Worm (Caenorhabditis elegans) whole organism, young adult: Measurements from ENCODE around the gene tig-3.

Experiments used
- B0336.3 ChIP-seq: fragments of 200-800 bp; sonication (Bioruptor generic); IDR thresholded peaks from 2 replicates; pipeline ENCODE4 v1.3.6; 2022; ENCODE audit warnings: missing genetic modification characterization, missing compliant biosample characterization
- D2030.7 ChIP-seq: fragments of 200-800 bp; sonication (Bioruptor generic); IDR thresholded peaks from 2 replicates; pipeline ENCODE4 v1.3.6; 2022; ENCODE audit warnings: missing genetic modification reagents, missing genetic modification characterization, missing compliant biosample characterization
- F10E7.11 ChIP-seq: sonication (generic microtip); optimal IDR thresholded peaks from 2 replicates; lab custom pipeline; 2017; ENCODE audit warnings: mild to moderate bottlenecking, missing genetic modification characterization, moderate library complexity, missing compliant biosample characterization
- F37B4.10 ChIP-seq: fragments of 200-800 bp; sonication (Bioruptor generic); IDR thresholded peaks from 2 replicates; pipeline ENCODE4 v1.3.6; 2022; ENCODE audit warnings: missing genetic modification characterization, missing compliant biosample characterization
- F39B2.1 ChIP-seq: fragments of 200-800 bp; sonication (Bioruptor generic); IDR thresholded peaks from 2 replicates; pipeline ENCODE4 v1.3.6; 2022; ENCODE audit warnings: missing genetic modification reagents, missing genetic modification characterization, missing compliant biosample characterization
- T26A5.8 ChIP-seq: sonication (generic microtip); optimal IDR thresholded peaks from 2 replicates; lab custom pipeline; 2016; ENCODE audit warnings: missing genetic modification characterization, missing compliant biosample characterization
- Y56A3A.18 ChIP-seq: fragments of 200-800 bp; sonication (Bioruptor generic); IDR thresholded peaks from 2 replicates; pipeline ENCODE4 v1.3.6; 2022; ENCODE audit warnings: missing genetic modification reagents, missing genetic modification characterization, missing compliant biosample characterization
- Y67H2A.10 ChIP-seq: fragments of 200-800 bp; sonication (Bioruptor generic); conservative IDR thresholded peaks from 2 replicates; pipeline ENCODE4 v1.3.6; 2022; ENCODE audit warnings: missing genetic modification reagents, missing genetic modification characterization, missing compliant biosample characterization
- aptf-2 ChIP-seq: fragments of 200-800 bp; sonication (Bioruptor generic); conservative IDR thresholded peaks from 2 replicates; pipeline ENCODE4 v1.3.6; 2022; ENCODE audit warnings: missing genetic modification reagents, missing genetic modification characterization, missing compliant biosample characterization
- atf-7 ChIP-seq: sonication (generic microtip); optimal IDR thresholded peaks from 2 replicates; lab custom pipeline; 2017; ENCODE audit warnings: mild to moderate bottlenecking, missing genetic modification characterization, missing compliant biosample characterization
- cebp-2 ChIP-seq: fragments of 200-800 bp; sonication (Bioruptor generic); IDR thresholded peaks from 2 replicates; pipeline ENCODE4 v1.3.6; 2022; ENCODE audit warnings: missing genetic modification characterization, missing compliant biosample characterization
- ceh-79 ChIP-seq: sonication (generic microtip); optimal IDR thresholded peaks from 2 replicates; lab custom pipeline; 2017; ENCODE audit warnings: mild to moderate bottlenecking, missing genetic modification characterization, missing compliant biosample characterization
- ceh-91 ChIP-seq: fragments of 200-800 bp; sonication (Bioruptor generic); IDR thresholded peaks from 2 replicates; pipeline ENCODE4 v1.3.6; 2022; ENCODE audit warnings: missing genetic modification reagents, missing genetic modification characterization, missing compliant biosample characterization
- dpff-1 ChIP-seq: sonication (generic microtip); optimal IDR thresholded peaks from 2 replicates; lab custom pipeline; 2017; ENCODE audit warnings: mild to moderate bottlenecking, missing genetic modification characterization, missing compliant biosample characterization
- dpl-1 ChIP-seq: fragments of 150-350 bp; optimal IDR thresholded peaks from 2 replicates; lab custom pipeline; 2014; ENCODE audit warnings: missing biosample characterization, missing genetic modification reagents, missing genetic modification characterization
- egrh-3 ChIP-seq: fragments of 200-800 bp; sonication (Bioruptor generic); IDR thresholded peaks from 2 replicates; pipeline ENCODE4 v1.3.6; 2022; ENCODE audit warnings: missing genetic modification reagents, missing genetic modification characterization, missing compliant biosample characterization
- ekl-4 ChIP-seq: fragments of 200-800 bp; sonication (Bioruptor generic); IDR thresholded peaks from 2 replicates; pipeline ENCODE4 v1.3.6; 2022; ENCODE audit warnings: missing genetic modification reagents, missing genetic modification characterization, missing compliant biosample characterization
- fkh-3 ChIP-seq: sonication (generic microtip); optimal IDR thresholded peaks from 2 replicates; lab custom pipeline; 2016; ENCODE audit warnings: mild to moderate bottlenecking, missing genetic modification characterization, missing compliant biosample characterization
- hmg-1.2 ChIP-seq: fragments of 200-800 bp; sonication (Bioruptor generic); IDR thresholded peaks from 2 replicates; pipeline ENCODE4 v1.3.6; 2022; ENCODE audit warnings: missing genetic modification reagents, missing genetic modification characterization, missing compliant biosample characterization
- hrde-1 ChIP-seq: sonication (generic microtip); optimal IDR thresholded peaks from 2 replicates; lab custom pipeline; 2016; ENCODE audit warnings: missing genetic modification characterization, mild to moderate bottlenecking, missing compliant biosample characterization, moderate library complexity, missing genotype, missing genetic modification reagents, borderline replicate concordance
- let-607 ChIP-seq, 2 experiments: fragments of 200-800 bp in 1 of 2; sonication (Bioruptor generic) in 1 of 2; sonication (generic microtip) in 1 of 2; optimal IDR thresholded peaks; 2 replicates each; lab custom pipeline; 2016 to 2018; ENCODE audit warnings: mild to moderate bottlenecking in 2 of 2, missing compliant biosample characterization in 2 of 2, missing genetic modification characterization in 2 of 2, moderate library complexity in 2 of 2, missing genotype in 1 of 2
- lin-40 ChIP-seq: sonication (generic microtip); optimal IDR thresholded peaks from 2 replicates; lab custom pipeline; 2016; ENCODE audit warnings: missing genetic modification characterization, mild to moderate bottlenecking, missing compliant biosample characterization, missing genotype, missing genetic modification reagents
- lin-54 ChIP-seq: fragments of 200-800 bp; sonication (Bioruptor generic); optimal IDR thresholded peaks from 2 replicates; lab custom pipeline; 2018; ENCODE audit warnings: mild to moderate bottlenecking, missing genetic modification characterization, missing compliant biosample characterization
- madf-10 ChIP-seq: sonication (generic microtip); optimal IDR thresholded peaks from 2 replicates; lab custom pipeline; 2016; ENCODE audit warnings: mild to moderate bottlenecking, missing genetic modification characterization, missing compliant biosample characterization
- madf-6 ChIP-seq: fragments of 200-800 bp; sonication (Bioruptor generic); IDR thresholded peaks from 2 replicates; pipeline ENCODE4 v1.3.6; 2022; ENCODE audit warnings: missing genetic modification reagents, missing genetic modification characterization, missing compliant biosample characterization
- mcd-1 ChIP-seq: fragments of 200-800 bp; sonication (Bioruptor generic); IDR thresholded peaks from 2 replicates; pipeline ENCODE4 v1.3.6; 2022; ENCODE audit warnings: missing genetic modification reagents, missing genetic modification characterization, missing compliant biosample characterization
- mes-4 ChIP-seq: sonication (generic microtip); optimal IDR thresholded peaks from 2 replicates; lab custom pipeline; 2016; ENCODE audit warnings: missing genotype, missing genetic modification characterization, missing compliant biosample characterization
- nfya-1 ChIP-seq: sonication (generic microtip); optimal IDR thresholded peaks from 2 replicates; lab custom pipeline; 2017; ENCODE audit warnings: antibody characterized with exemption, missing compliant biosample characterization, missing genetic modification characterization, borderline replicate concordance; ENCODE audit not compliant: insufficient read depth
- nfya-2 ChIP-seq: fragments of 200-800 bp; sonication (Bioruptor generic); IDR thresholded peaks from 2 replicates; pipeline ENCODE4 v1.3.6; 2022; ENCODE audit warnings: missing genetic modification reagents, missing genetic modification characterization, missing compliant biosample characterization
- nfyb-1 ChIP-seq: fragments of 200-800 bp; sonication (Bioruptor generic); IDR thresholded peaks from 2 replicates; pipeline ENCODE4 v1.3.6; 2022; ENCODE audit warnings: missing genetic modification reagents, missing genetic modification characterization, missing compliant biosample characterization
- nhr-179 ChIP-seq: sonication (generic microtip); optimal IDR thresholded peaks from 2 replicates; lab custom pipeline; 2016; ENCODE audit warnings: mild to moderate bottlenecking, missing genetic modification characterization, missing compliant biosample characterization
- nhr-80 ChIP-seq: sonication (generic microtip); optimal IDR thresholded peaks from 2 replicates; lab custom pipeline; 2016; ENCODE audit warnings: missing genetic modification characterization, missing compliant biosample characterization
- pbrm-1 ChIP-seq: fragments of 200-800 bp; sonication (Bioruptor generic); IDR thresholded peaks from 2 replicates; pipeline ENCODE4 v1.3.6; 2022; ENCODE audit warnings: missing genetic modification reagents, missing genetic modification characterization, missing compliant biosample characterization
- snpc-1.1 ChIP-seq: sonication (generic microtip); optimal IDR thresholded peaks from 2 replicates; lab custom pipeline; 2017; ENCODE audit warnings: missing genetic modification characterization, mild to moderate bottlenecking, missing compliant biosample characterization, antibody characterized with exemption, moderate library complexity, missing genotype, missing genetic modification reagents; ENCODE audit not compliant: insufficient read depth
- snpc-3.4 ChIP-seq: sonication (generic microtip); optimal IDR thresholded peaks from 2 replicates; lab custom pipeline; 2017; ENCODE audit warnings: missing genetic modification characterization, mild to moderate bottlenecking, missing compliant biosample characterization, antibody characterized with exemption, moderate library complexity, missing genotype, missing genetic modification reagents
- zfh-2 ChIP-seq: fragments of 200-800 bp; sonication (Bioruptor generic); conservative IDR thresholded peaks from 2 replicates; pipeline ENCODE4 v1.3.6; 2022; ENCODE audit warnings: missing genetic modification reagents, missing genetic modification characterization, missing compliant biosample characterization
- ztf-18 ChIP-seq: sonication (generic microtip); optimal IDR thresholded peaks from 2 replicates; lab custom pipeline; 2016; ENCODE audit warnings: missing genotype, mild to moderate bottlenecking, missing genetic modification characterization, missing compliant biosample characterization
- ztf-26 ChIP-seq: sonication (generic microtip); optimal IDR thresholded peaks from 2 replicates; lab custom pipeline; 2017; ENCODE audit warnings: missing genetic modification characterization, missing compliant biosample characterization

tig-3 gene

DNA sequence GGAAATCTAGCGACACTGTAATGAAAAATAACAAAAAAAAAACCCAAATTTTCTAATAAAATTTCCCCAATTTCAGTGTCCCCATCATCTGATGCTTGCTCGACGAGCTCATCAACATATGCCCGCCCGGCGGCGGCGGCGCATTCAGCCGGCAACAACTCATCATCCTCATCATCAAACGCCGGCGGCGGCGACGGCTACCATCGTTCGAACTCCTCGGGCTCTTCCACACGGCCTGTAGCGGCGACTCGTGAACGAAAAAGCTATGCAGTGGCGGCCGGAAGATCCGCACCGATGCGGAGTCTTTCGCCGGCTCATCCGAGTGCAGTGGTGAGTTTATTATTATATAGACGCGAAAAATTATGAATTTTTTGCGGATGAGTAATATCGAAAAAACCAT lies 31.5 kb downstream of the tig-3 start:
- TF ChIP-seq zfh-2 (GFP tag; lab: Robert Waterston, UW) (peak; percentile 90), Y67H2A.10 (GFP tag; lab: Robert Waterston, UW) (no peak), T26A5.8 (tag; lab: Kevin White, UChicago) (no peak), F10E7.11 (tag; lab: Kevin White, UChicago) (no peak), pbrm-1 (GFP tag; lab: Robert Waterston, UW) (no peak), hrde-1 (tag; lab: Kevin White, UChicago) (no peak), egrh-3 (GFP tag; lab: Robert Waterston, UW) (peak; percentile 53; the same call in 1 of the 2 replicates), dpff-1 (no peak), B0336.3 (GFP tag; lab: Robert Waterston, UW) (no peak), F39B2.1 (GFP tag; lab: Robert Waterston, UW) (no peak)

DNA sequence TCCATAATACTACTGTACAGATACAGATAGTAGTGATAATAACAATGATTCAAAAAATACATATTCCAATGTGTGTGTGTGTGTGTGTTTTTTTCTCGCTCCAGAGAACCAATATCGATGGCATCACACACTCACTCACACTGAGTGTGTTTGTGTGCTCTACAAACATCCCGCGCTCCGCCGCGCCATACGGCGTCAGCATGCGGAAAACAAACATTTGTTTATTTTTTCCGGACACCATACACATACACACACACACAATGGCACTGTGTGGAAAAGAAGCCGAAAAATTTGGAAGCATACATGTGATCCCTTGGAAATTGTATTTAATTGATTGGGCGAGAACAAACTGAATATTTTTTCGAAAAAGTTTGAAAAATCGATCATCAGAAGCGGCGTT lies 32.6 kb downstream of the tig-3 start:
- TF ChIP-seq atf-7 (tag; lab: Kevin White, UChicago) (no peak), nfya-2 (GFP tag; lab: Robert Waterston, UW) (0 out of 2 replicates have a peak, but pooled peaks have one; percentile 60), aptf-2 (GFP tag; lab: Robert Waterston, UW) (0 out of 2 replicates have a peak, but pooled peaks have one; percentile 5), pbrm-1 (GFP tag; lab: Robert Waterston, UW) (no peak)

DNA sequence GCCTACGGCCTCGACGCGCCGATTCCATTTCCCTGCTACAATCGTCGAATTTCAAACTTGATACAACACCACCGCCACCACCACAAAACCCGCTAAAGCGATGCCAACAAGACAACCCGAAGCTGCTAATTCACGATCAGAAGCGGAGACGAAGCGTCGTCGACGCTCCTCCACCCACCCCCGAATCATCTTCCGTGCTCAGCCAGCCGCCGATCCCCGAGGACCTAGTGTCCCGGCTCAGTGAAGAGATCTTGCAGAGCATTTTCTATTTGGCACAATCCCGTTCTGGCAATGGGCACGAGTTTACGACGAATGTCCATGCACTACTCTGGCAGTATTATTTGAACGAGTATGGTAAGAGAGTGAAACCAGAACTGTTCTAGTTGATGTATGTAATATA lies 33.0 kb downstream of the tig-3 start:
- TF ChIP-seq let-607 (tag; optimal IDR thresholded peaks at IDR 0.05; lab: Kevin White, UChicago) (no peak), zfh-2 (GFP tag; lab: Robert Waterston, UW) (peak; percentile 69), cebp-2 (0 out of 2 replicates have a peak, but pooled peaks have one; percentile 13), madf-10 (tag; lab: Kevin White, UChicago) (no peak), ekl-4 (no peak), mes-4 (tag; lab: Kevin White, UChicago) (no peak), egrh-3 (GFP tag; lab: Robert Waterston, UW) (peak; percentile 25; the same call in 1 of the 2 replicates), nfya-1 (tag; lab: Kevin White, UChicago) (no peak), F37B4.10 (GFP tag; lab: Robert Waterston, UW) (no peak), ceh-91 (GFP tag; lab: Robert Waterston, UW) (no peak)

DNA sequence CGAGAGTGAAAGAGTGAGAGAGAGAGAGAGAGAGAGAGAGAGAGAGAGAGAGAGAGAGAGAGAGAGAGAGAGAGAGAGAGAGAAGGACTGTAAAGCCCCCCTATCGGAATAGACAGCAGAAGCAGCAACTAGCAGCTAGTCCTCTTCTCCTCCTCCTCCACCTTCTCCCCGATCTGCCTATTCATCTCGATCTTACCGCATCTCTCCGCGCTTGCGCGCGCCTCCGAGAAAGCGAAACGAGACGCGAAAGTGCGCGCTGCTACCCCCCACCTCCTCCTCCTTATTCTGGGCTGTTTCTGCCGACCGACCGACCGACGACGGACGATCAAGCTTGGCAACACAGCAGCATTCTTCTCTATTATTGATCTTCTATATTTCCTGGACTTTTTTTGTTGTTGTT lies 33.6 kb downstream of the tig-3 start:
- TF ChIP-seq Y56A3A.18 (GFP tag; lab: Robert Waterston, UW): no peak
- TF ChIP-seq hmg-1.2 (GFP tag; lab: Robert Waterston, UW): no peak
- TF ChIP-seq zfh-2 (GFP tag; lab: Robert Waterston, UW): peak; percentile 89
- peak; percentile 92 for TF ChIP-seq egrh-3 (GFP tag; lab: Robert Waterston, UW)

DNA sequence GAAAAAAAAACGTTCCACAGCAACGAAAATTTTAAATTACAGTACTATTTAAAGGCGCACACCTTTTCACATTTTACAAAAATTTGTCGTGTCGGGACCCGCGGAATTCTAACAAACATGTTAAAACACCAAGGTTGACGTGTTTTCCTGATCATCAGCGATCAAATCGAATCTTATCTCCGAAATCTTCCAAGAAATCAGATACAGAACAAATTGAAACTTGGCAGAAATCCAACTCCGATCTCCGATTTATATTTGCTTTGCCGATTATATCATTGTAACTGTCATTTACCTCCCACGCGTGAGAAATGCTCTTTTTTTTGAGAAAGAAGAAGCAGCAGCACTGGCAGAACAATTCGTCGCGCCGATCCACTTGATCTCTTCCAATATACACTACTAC lies 37.9 kb downstream of the tig-3 start:
- no peak for TF ChIP-seq nhr-80 (tag; lab: Kevin White, UChicago)
- TF ChIP-seq, all 124 proteins: peak for 0

DNA sequence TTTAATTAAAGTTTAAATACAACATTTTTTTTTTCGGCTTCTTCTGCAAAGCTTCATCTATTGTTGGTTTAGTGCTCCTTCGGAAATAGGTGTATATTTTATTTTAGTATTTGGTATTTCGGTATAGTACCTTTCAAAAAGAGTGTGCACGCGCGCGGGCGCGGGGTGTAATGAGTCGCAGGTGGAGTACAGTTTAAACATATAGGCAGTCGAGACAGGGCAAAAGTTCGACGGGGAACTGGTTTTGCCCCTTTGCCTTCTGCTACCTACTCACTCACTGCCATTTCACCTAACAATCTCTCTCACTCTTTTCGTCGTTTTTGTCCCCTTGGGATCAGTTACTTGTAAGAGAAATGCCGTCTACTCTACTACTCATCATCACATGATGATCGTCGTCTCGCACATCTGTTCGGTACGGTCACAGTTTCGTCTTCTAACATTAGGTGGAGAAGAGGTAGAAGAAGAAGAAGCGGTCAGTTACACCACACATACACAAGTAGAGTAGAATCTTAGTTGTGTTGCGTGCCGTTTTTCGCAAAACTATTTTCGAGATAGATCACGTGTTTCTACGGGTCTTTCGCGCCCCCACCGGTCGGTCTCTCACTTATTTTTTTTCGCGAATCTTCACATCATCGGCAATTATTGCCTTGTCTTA lies 39.2 kb downstream of the tig-3 start:
- TF ChIP-seq mcd-1 (GFP tag; lab: Robert Waterston, UW) (no peak), lin-54 (no peak), ztf-26 (tag; lab: Kevin White, UChicago) (peak; percentile 80), snpc-1.1 (no peak), Y67H2A.10 (GFP tag; lab: Robert Waterston, UW) (no peak), D2030.7 (GFP tag; lab: Robert Waterston, UW) (no peak), ztf-18 (tag; lab: Kevin White, UChicago) (no peak), dpl-1 (GFP tag; lab: Kevin White, UChicago) (no peak), nfyb-1 (0 out of 2 replicates have a peak, but pooled peaks have one; percentile 45), hmg-1.2 (GFP tag; lab: Robert Waterston, UW) (0 out of 2 replicates have a peak, but pooled peaks have one; percentile 17), ceh-79 (tag; lab: Kevin White, UChicago) (no peak), mes-4 (tag; lab: Kevin White, UChicago) (no peak), madf-6 (GFP tag; lab: Robert Waterston, UW) (no peak), fkh-3 (tag; lab: Kevin White, UChicago) (no peak), lin-40 (tag; lab: Kevin White, UChicago) (peak; percentile 62), nhr-179 (tag; lab: Kevin White, UChicago) (no peak), snpc-3.4 (tag; lab: Kevin White, UChicago) (no peak)
